Fruit fly (Drosophila melanogaster) whole organism, pupa: ENCODE measurements around the gene Crg-1.

ENCODE experiments used
- CG10348 ChIP-seq: fragments of 200-800 bp; sonication (Bioruptor generic); IDR thresholded peaks from 2 replicates; pipeline ENCODE4 v1.3.6; 2022; ENCODE audit warnings: missing biosample characterization, missing genetic modification characterization
- CG12605 ChIP-seq: fragments of 200-800 bp; sonication (Bioruptor generic); IDR thresholded peaks from 2 replicates; pipeline ENCODE4 v1.3.6; 2022; ENCODE audit warnings: missing biosample characterization, missing genetic modification characterization
- CG13204 ChIP-seq: fragments of 200-800 bp; sonication (Bioruptor generic); optimal IDR thresholded peaks from 2 replicates; lab custom pipeline; 2018; ENCODE audit warnings: missing biosample characterization, mild to moderate bottlenecking, missing genetic modification characterization, moderate library complexity
- CG14655 ChIP-seq: fragments of 200-800 bp; sonication (Bioruptor generic); optimal IDR thresholded peaks from 3 replicates; lab custom pipeline; 2017; ENCODE audit warnings: mild to moderate bottlenecking, missing biosample characterization, missing genetic modification reagents, missing genetic modification characterization
- CG15710 ChIP-seq: fragments of 200-800 bp; sonication (Bioruptor generic); optimal IDR thresholded peaks from 2 replicates; lab custom pipeline; 2018; ENCODE audit warnings: missing biosample characterization, mild to moderate bottlenecking, missing genetic modification characterization, moderate library complexity
- CG17806 ChIP-seq: fragments of 200-800 bp; sonication (Bioruptor generic); optimal IDR thresholded peaks from 2 replicates; lab custom pipeline; 2018; ENCODE audit warnings: missing biosample characterization, mild to moderate bottlenecking, missing genetic modification characterization, moderate library complexity
- CG32121 ChIP-seq: fragments of 200-800 bp; sonication (Bioruptor generic); IDR thresholded peaks from 2 replicates; pipeline ENCODE4 v1.3.6; 2022; ENCODE audit warnings: missing biosample characterization, missing genetic modification characterization
- CG34367 ChIP-seq: fragments of 200-800 bp; sonication (Bioruptor generic); optimal IDR thresholded peaks from 2 replicates; lab custom pipeline; 2018; ENCODE audit warnings: missing biosample characterization, mild to moderate bottlenecking, missing genetic modification characterization
- CG4496 ChIP-seq: fragments of 200-800 bp; sonication (Bioruptor generic); IDR thresholded peaks from 3 replicates; pipeline ENCODE4 v1.3.6; 2022; ENCODE audit warnings: missing biosample characterization, missing genetic modification characterization
- CG8301 ChIP-seq: fragments of 200-800 bp; sonication (Bioruptor generic); optimal IDR thresholded peaks from 2 replicates; lab custom pipeline; 2018; ENCODE audit warnings: missing biosample characterization, mild to moderate bottlenecking, missing genetic modification characterization
- CG9948 ChIP-seq: fragments of 200-800 bp; sonication (Bioruptor generic); optimal IDR thresholded peaks from 2 replicates; lab custom pipeline; 2018; ENCODE audit warnings: missing biosample characterization, mild to moderate bottlenecking, missing genetic modification characterization, moderate library complexity
- D1 ChIP-seq: fragments of 200-800 bp; sonication (Bioruptor generic); optimal IDR thresholded peaks from 2 replicates; lab custom pipeline; 2018; ENCODE audit warnings: missing biosample characterization, mild to moderate bottlenecking, missing genetic modification characterization, moderate library complexity
- EcR ChIP-seq: fragments of 200-800 bp; sonication (Bioruptor generic); optimal IDR thresholded peaks from 3 replicates; lab custom pipeline; 2019; ENCODE audit warnings: missing biosample characterization, missing genetic modification characterization, mild to moderate bottlenecking, moderate library complexity, missing genetic modification reagents
- Ets98B ChIP-seq: fragments of 200-800 bp; sonication (Bioruptor generic); IDR thresholded peaks from 2 replicates; pipeline ENCODE4 v1.3.6; 2022; ENCODE audit warnings: missing biosample characterization, missing genetic modification characterization
- Pif1A ChIP-seq: fragments of 200-800 bp; sonication (Bioruptor generic); optimal IDR thresholded peaks from 3 replicates; lab custom pipeline; 2016; ENCODE audit warnings: missing biosample characterization, missing genetic modification characterization
- Pif1B ChIP-seq: fragments of 200-800 bp; sonication (Bioruptor generic); optimal IDR thresholded peaks from 3 replicates; lab custom pipeline; 2016; ENCODE audit warnings: missing biosample characterization, missing genetic modification characterization
- Snoo ChIP-seq: fragments of 200-800 bp; sonication (Bioruptor generic); optimal IDR thresholded peaks from 3 replicates; lab custom pipeline; 2017; ENCODE audit warnings: missing biosample characterization, mild to moderate bottlenecking, missing genetic modification characterization, inconsistent platforms
- fd96Ca ChIP-seq: fragments of 200-800 bp; sonication (Bioruptor generic); IDR thresholded peaks from 3 replicates; pipeline ENCODE4 v1.3.6; 2022; ENCODE audit warnings: missing biosample characterization, missing genetic modification characterization
- gl ChIP-seq: fragments of 200-800 bp; sonication (Bioruptor generic); optimal IDR thresholded peaks from 2 replicates; lab custom pipeline; 2018; ENCODE audit warnings: missing biosample characterization, mild to moderate bottlenecking, missing genetic modification characterization
- rn ChIP-seq: fragments of 200-800 bp; sonication (Bioruptor generic); IDR thresholded peaks from 2 replicates; pipeline ENCODE4 v1.3.6; 2022; ENCODE audit warnings: missing biosample characterization, missing genetic modification characterization

Gene Crg-1

dm6 chrX:3840962-3841361 is 47.9 kb downstream of the Crg-1 start:
- TF ChIP-seq CG34367 (tag; lab: Kevin White, UChicago) (no peak), D1 (tag; lab: Kevin White, UChicago) (no peak), Pif1A (GFP tag; lab: Kevin White, UChicago) (no peak), CG32121 (GFP tag; lab: Robert Waterston, UW) (peak; percentile 57), Pif1B (GFP tag; lab: Kevin White, UChicago) (no peak), fd96Ca (GFP tag; lab: Robert Waterston, UW) (peak; percentile 64; the same call in 1 of the 3 replicates), CG17806 (tag; lab: Kevin White, UChicago) (no peak), rn (GFP tag; lab: Robert Waterston, UW) (no peak), CG12605 (0 out of 2 replicates have a peak, but pooled peaks have one; percentile 16), CG15710 (tag; lab: Kevin White, UChicago) (no peak), Ets98B (GFP tag; lab: Robert Waterston, UW) (peak; percentile 75; the same call in 1 of the 2 replicates), CG14655 (no peak), CG13204 (GFP tag; lab: Kevin White, UChicago) (peak; percentile 7)

dm6 chrX:3842898-3843297 is 49.9 kb downstream of the Crg-1 start:
- peak; percentile 12 for TF ChIP-seq CG14655
- TF ChIP-seq CG8301 (tag; lab: Kevin White, UChicago), result no peak
- peak; percentile 11 for TF ChIP-seq EcR (GFP tag; lab: Kevin White, UChicago)

dm6 chrX:3845340-3846161 is 52.5 kb downstream of the Crg-1 start:
- TF ChIP-seq CG32121 (GFP tag; lab: Robert Waterston, UW), result peak; percentile 30; the same call in 1 of the 2 replicates
- peak; percentile 55; the same call in 1 of the 2 replicates for TF ChIP-seq Ets98B (GFP tag; lab: Robert Waterston, UW)
- TF ChIP-seq CG34367 (tag; lab: Kevin White, UChicago), result peak; percentile 7
- peak; percentile 34 for TF ChIP-seq EcR (GFP tag; lab: Kevin White, UChicago)
- peak; percentile 33 for TF ChIP-seq CG13204 (GFP tag; lab: Kevin White, UChicago)
- peak; percentile 44 for TF ChIP-seq Pif1B (GFP tag; lab: Kevin White, UChicago)
- TF ChIP-seq CG9948 (tag; lab: Kevin White, UChicago), result no peak
- no peak for TF ChIP-seq CG10348
- TF ChIP-seq CG4496 (GFP tag; lab: Robert Waterston, UW), result peak; percentile 58; the same call in 1 of the 3 replicates
- TF ChIP-seq, all 21 proteins: peak for 7

- no peak for TF ChIP-seq CG12605
- TF ChIP-seq CG13204 (GFP tag; lab: Kevin White, UChicago), result no peak
- no peak for TF ChIP-seq EcR (GFP tag; lab: Kevin White, UChicago)
- 0 out of 3 replicates have a peak, but pooled peaks have one; percentile 19 for TF ChIP-seq CG4496 (GFP tag; lab: Robert Waterston, UW)
- no peak for TF ChIP-seq CG10348
- TF ChIP-seq gl (tag; lab: Kevin White, UChicago), result no peak
- TF ChIP-seq CG34367 (tag; lab: Kevin White, UChicago), result no peak
- TF ChIP-seq Snoo (tag; lab: Kevin White, UChicago), result no peak
Measured at dm6 chrX:3846393-3846792, 53.4 kb downstream of the Crg-1 start.
